Fruit fly (Drosophila melanogaster) whole organism, embryonic: ENCODE results near the gene CG34134.

Experiments used
- Blimp-1 ChIP-seq: fragments of 200-800 bp; sonication (Bioruptor generic); optimal IDR thresholded peaks from 3 replicates; lab custom pipeline; 2018; ENCODE audit warnings: missing biosample characterization, missing genetic modification characterization, mild to moderate bottlenecking, moderate library complexity, missing genetic modification reagents
- Bteb2 ChIP-seq: fragments of 200-800 bp; sonication (Bioruptor generic); optimal IDR thresholded peaks from 2 replicates; lab custom pipeline; 2016; ENCODE audit warnings: missing biosample characterization, missing genetic modification characterization
- CG10654 ChIP-seq: fragments of 200-800 bp; sonication (Bioruptor generic); optimal IDR thresholded peaks from 2 replicates; lab custom pipeline; 2016; ENCODE audit warnings: missing biosample characterization, missing genetic modification characterization
- CG11456 ChIP-seq: fragments of 200-800 bp; sonication (Bioruptor generic); IDR thresholded peaks from 3 replicates; pipeline ENCODE4 v1.3.6; 2022; ENCODE audit warnings: missing biosample characterization, missing genetic modification characterization
- CG15011 ChIP-seq: fragments of 200-800 bp; sonication (Bioruptor generic); optimal IDR thresholded peaks from 3 replicates; lab custom pipeline; 2018; ENCODE audit warnings: missing biosample characterization, mild to moderate bottlenecking, missing genetic modification characterization
- CG17912 ChIP-seq: fragments of 200-800 bp; sonication (Bioruptor generic); optimal IDR thresholded peaks from 2 replicates; lab custom pipeline; 2018; ENCODE audit warnings: missing biosample characterization, mild to moderate bottlenecking, missing genetic modification characterization
- CG18011 ChIP-seq: fragments of 200-800 bp; sonication (Bioruptor generic); optimal IDR thresholded peaks from 2 replicates; lab custom pipeline; 2017; ENCODE audit warnings: missing biosample characterization, missing genetic modification characterization, mild to moderate bottlenecking, moderate library complexity, missing genotype
- CG18262 ChIP-seq: fragments of 200-800 bp; optimal IDR thresholded peaks from 3 replicates; lab custom pipeline; 2019; ENCODE audit warnings: missing biosample characterization, mild to moderate bottlenecking, missing genetic modification characterization, moderate library complexity
- CG2889 ChIP-seq: fragments of 200-800 bp; sonication (Bioruptor generic); IDR thresholded peaks from 3 replicates; pipeline ENCODE4 v1.3.6; 2022; ENCODE audit warnings: missing biosample characterization, missing genetic modification characterization
- CG32532 ChIP-seq: fragments of 200-800 bp; sonication (Bioruptor generic); IDR thresholded peaks from 2 replicates; pipeline ENCODE4 v1.3.6; 2022; ENCODE audit warnings: missing biosample characterization, missing genetic modification characterization
- CG33557 ChIP-seq: fragments of 200-800 bp; sonication (Bioruptor generic); optimal IDR thresholded peaks from 2 replicates; lab custom pipeline; 2019; ENCODE audit warnings: missing biosample characterization, mild to moderate bottlenecking, missing genetic modification characterization, moderate library complexity
- CG3726 ChIP-seq: fragments of 200-800 bp; sonication (Bioruptor generic); IDR thresholded peaks from 3 replicates; pipeline ENCODE4, ENCODE4 v1.3.6; 2022; ENCODE audit warnings: missing biosample characterization, missing genetic modification characterization
- CG42726 ChIP-seq: fragments of 200-800 bp; sonication (Bioruptor generic); IDR thresholded peaks from 2 replicates; pipeline ENCODE4 v1.3.6; 2022; ENCODE audit warnings: missing biosample characterization, missing genetic modification characterization; ENCODE audit not compliant: partially characterized antibody
- CG43689 ChIP-seq: fragments of 200-800 bp; sonication (Bioruptor generic); IDR thresholded peaks from 2 replicates; pipeline ENCODE4 v1.3.6; 2022; ENCODE audit warnings: missing biosample characterization, missing genetic modification characterization
- CG6791 ChIP-seq: fragments of 200-800 bp; sonication (Bioruptor generic); IDR thresholded peaks from 3 replicates; pipeline ENCODE4 v1.3.6; 2022; ENCODE audit warnings: missing biosample characterization, missing genetic modification characterization; ENCODE audit not compliant: partially characterized antibody
- CG7556 ChIP-seq: fragments of 200-800 bp; sonication (Bioruptor generic); optimal IDR thresholded peaks from 2 replicates; lab custom pipeline; 2017; ENCODE audit warnings: missing biosample characterization, mild to moderate bottlenecking, missing genetic modification characterization
- CG7987 ChIP-seq: fragments of 200-800 bp; sonication (Bioruptor generic); optimal IDR thresholded peaks from 2 replicates; lab custom pipeline; 2018; ENCODE audit warnings: missing biosample characterization, mild to moderate bottlenecking, missing genetic modification characterization, moderate library complexity
- CG8359 ChIP-seq: fragments of 200-800 bp; sonication (Bioruptor generic); optimal IDR thresholded peaks from 2 replicates; lab custom pipeline; 2017; ENCODE audit warnings: missing biosample characterization, mild to moderate bottlenecking, missing genetic modification characterization, borderline replicate concordance
- CG9437 ChIP-seq: fragments of 200-800 bp; sonication (Bioruptor generic); optimal IDR thresholded peaks from 2 replicates; lab custom pipeline; 2018; ENCODE audit warnings: missing biosample characterization, mild to moderate bottlenecking, missing genetic modification characterization
- CG9727 ChIP-seq: fragments of 200-800 bp; sonication (Bioruptor generic); optimal IDR thresholded peaks from 3 replicates; lab custom pipeline; 2017; ENCODE audit warnings: missing biosample characterization, mild to moderate bottlenecking, missing genetic modification characterization
- Dbx ChIP-seq: fragments of 200-800 bp; sonication (Bioruptor generic); IDR thresholded peaks from 3 replicates; pipeline ENCODE4 v1.3.6; 2022; ENCODE audit warnings: missing biosample characterization, missing genetic modification characterization
- Jarid2 ChIP-seq: fragments of 200-800 bp; sonication (Bioruptor generic); optimal IDR thresholded peaks from 3 replicates; lab custom pipeline; 2017; ENCODE audit warnings: mild to moderate bottlenecking, missing biosample characterization, missing genetic modification reagents, missing genetic modification characterization
- Mad ChIP-seq: fragments of 200-800 bp; sonication (Bioruptor generic); optimal IDR thresholded peaks from 2 replicates; lab custom pipeline; 2016; ENCODE audit warnings: missing biosample characterization, missing genetic modification characterization
- Med ChIP-seq: fragments of 200-800 bp; sonication (Bioruptor generic); peaks from one replicate; lab custom pipeline; 2016; ENCODE audit warnings: missing biosample characterization, missing genetic modification characterization, mild to moderate bottlenecking, inconsistent platforms, moderate library complexity
- Oli ChIP-seq: fragments of 200-800 bp; sonication (Bioruptor generic); optimal IDR thresholded peaks from 2 replicates; lab custom pipeline; 2018; ENCODE audit warnings: missing biosample characterization, mild to moderate bottlenecking, missing genetic modification characterization, moderate library complexity
- bcd ChIP-seq: fragments of 200-800 bp; sonication (Bioruptor generic); optimal IDR thresholded peaks from 2 replicates; lab custom pipeline; 2017; ENCODE audit warnings: missing biosample characterization, mild to moderate bottlenecking, missing genetic modification characterization
- bsh ChIP-seq, 2 experiments: fragments of 200-800 bp; sonication (Bioruptor generic); optimal IDR thresholded peaks; 2 replicates each; lab custom pipeline; 2017 to 2018; ENCODE audit warnings: mild to moderate bottlenecking in 2 of 2, missing biosample characterization in 2 of 2, missing genetic modification characterization in 2 of 2, moderate library complexity in 1 of 2
- corto ChIP-seq: fragments of 200-800 bp; sonication (Bioruptor generic); optimal IDR thresholded peaks from 2 replicates; lab custom pipeline; 2016; ENCODE audit warnings: missing biosample characterization, mild to moderate bottlenecking, missing genetic modification characterization, moderate library complexity
- dpn ChIP-seq, 2 experiments: fragments of 200-800 bp; sonication (Bioruptor generic); optimal IDR thresholded peaks; 3 replicates each; lab custom pipeline; 2016; ENCODE audit warnings: missing biosample characterization in 2 of 2, missing genetic modification characterization in 2 of 2
- ems ChIP-seq: fragments of 200-800 bp; sonication (Bioruptor generic); optimal IDR thresholded peaks from 3 replicates; lab custom pipeline; 2016; ENCODE audit warnings: missing biosample characterization, missing genetic modification characterization
- en ChIP-seq: fragments of 200-800 bp; sonication (Bioruptor generic); optimal IDR thresholded peaks from 2 replicates; lab custom pipeline; 2016; ENCODE audit warnings: missing biosample characterization, missing genetic modification characterization
- eve ChIP-seq, 2 experiments: fragments of >200 bp; optimal IDR thresholded peaks; 2 replicates each; lab custom pipeline; 2017; ENCODE audit warnings: missing biosample characterization in 2 of 2, missing genetic modification characterization in 2 of 2
- ewg ChIP-seq: fragments of 200-800 bp; sonication (Bioruptor generic); optimal IDR thresholded peaks from 3 replicates; lab custom pipeline; 2017; ENCODE audit warnings: mild to moderate bottlenecking, missing biosample characterization, missing genetic modification reagents, missing genetic modification characterization
- gem ChIP-seq: fragments of 200-800 bp; sonication (Bioruptor generic); optimal IDR thresholded peaks from 2 replicates; lab custom pipeline; 2019; ENCODE audit warnings: missing biosample characterization, mild to moderate bottlenecking, missing genetic modification characterization, moderate library complexity
- her ChIP-seq: fragments of 200-800 bp; sonication (Bioruptor generic); optimal IDR thresholded peaks from 2 replicates; lab custom pipeline; 2016; ENCODE audit warnings: missing biosample characterization, missing genetic modification characterization
- ken ChIP-seq: fragments of 200-800 bp; sonication (Bioruptor generic); IDR thresholded peaks from 3 replicates; pipeline ENCODE4 v1.3.6; 2022; ENCODE audit warnings: missing biosample characterization, missing genetic modification characterization
- knrl ChIP-seq: fragments of 200-800 bp; sonication (Bioruptor generic); IDR thresholded peaks from 3 replicates; pipeline ENCODE4 v1.3.6; 2022; ENCODE audit warnings: missing biosample characterization, missing genetic modification characterization; ENCODE audit not compliant: partially characterized antibody
- lilli ChIP-seq: fragments of 200-800 bp; sonication (Bioruptor generic); optimal IDR thresholded peaks from 3 replicates; lab custom pipeline; 2016; ENCODE audit warnings: missing biosample characterization, missing genetic modification characterization
- nom ChIP-seq: fragments of 200-800 bp; sonication (Bioruptor generic); optimal IDR thresholded peaks from 2 replicates; lab custom pipeline; 2017; ENCODE audit warnings: missing biosample characterization, missing genetic modification characterization, mild to moderate bottlenecking, moderate library complexity, missing genetic modification reagents
- rib ChIP-seq: fragments of 200-800 bp; sonication (Bioruptor generic); IDR thresholded peaks from 2 replicates; pipeline ENCODE4 v1.3.6; 2022; ENCODE audit warnings: missing biosample characterization, missing genetic modification characterization
- row ChIP-seq: fragments of 200-800 bp; sonication (Bioruptor generic); IDR thresholded peaks from 3 replicates; pipeline ENCODE4 v1.3.6; 2022; ENCODE audit warnings: missing biosample characterization, missing genetic modification characterization
- schlank ChIP-seq: fragments of 200-800 bp; sonication (Bioruptor generic); optimal IDR thresholded peaks from 2 replicates; lab custom pipeline; 2018; ENCODE audit warnings: missing biosample characterization, mild to moderate bottlenecking, missing genetic modification characterization
- slp2 ChIP-seq: fragments of 200-800 bp; sonication (Bioruptor generic); optimal IDR thresholded peaks from 2 replicates; lab custom pipeline; 2016; ENCODE audit warnings: missing biosample characterization, missing genetic modification characterization
- sna ChIP-seq: fragments of 200-800 bp; sonication (Bioruptor generic); IDR thresholded peaks from 2 replicates; pipeline ENCODE4 v1.3.6; 2022; ENCODE audit warnings: missing biosample characterization, missing genetic modification characterization; ENCODE audit not compliant: partially characterized antibody
- so ChIP-seq: fragments of 200-800 bp; sonication (Bioruptor generic); IDR thresholded peaks from 3 replicates; pipeline ENCODE4 v1.3.6; 2022; ENCODE audit warnings: missing biosample characterization, missing genetic modification characterization
- sob ChIP-seq: fragments of 200-800 bp; sonication (Bioruptor generic); IDR thresholded peaks from 2 replicates; pipeline ENCODE4 v1.3.6; 2022; ENCODE audit warnings: missing biosample characterization, missing genetic modification characterization
- tgo ChIP-seq: fragments of 200-800 bp; sonication (Bioruptor generic); IDR thresholded peaks from 3 replicates; pipeline ENCODE4 v1.3.6; 2022; ENCODE audit warnings: missing biosample characterization, missing genetic modification characterization
- wor ChIP-seq: fragments of 200-800 bp; sonication (Bioruptor generic); IDR thresholded peaks from 2 replicates; pipeline ENCODE4 v1.3.6; 2022; ENCODE audit warnings: missing biosample characterization, missing genetic modification characterization
- zfh1 ChIP-seq: fragments of 200-800 bp; sonication (Bioruptor generic); IDR thresholded peaks from 3 replicates; pipeline ENCODE4 v1.3.6; 2022; ENCODE audit warnings: missing biosample characterization, missing genetic modification characterization

The CG34134 gene

DNA sequence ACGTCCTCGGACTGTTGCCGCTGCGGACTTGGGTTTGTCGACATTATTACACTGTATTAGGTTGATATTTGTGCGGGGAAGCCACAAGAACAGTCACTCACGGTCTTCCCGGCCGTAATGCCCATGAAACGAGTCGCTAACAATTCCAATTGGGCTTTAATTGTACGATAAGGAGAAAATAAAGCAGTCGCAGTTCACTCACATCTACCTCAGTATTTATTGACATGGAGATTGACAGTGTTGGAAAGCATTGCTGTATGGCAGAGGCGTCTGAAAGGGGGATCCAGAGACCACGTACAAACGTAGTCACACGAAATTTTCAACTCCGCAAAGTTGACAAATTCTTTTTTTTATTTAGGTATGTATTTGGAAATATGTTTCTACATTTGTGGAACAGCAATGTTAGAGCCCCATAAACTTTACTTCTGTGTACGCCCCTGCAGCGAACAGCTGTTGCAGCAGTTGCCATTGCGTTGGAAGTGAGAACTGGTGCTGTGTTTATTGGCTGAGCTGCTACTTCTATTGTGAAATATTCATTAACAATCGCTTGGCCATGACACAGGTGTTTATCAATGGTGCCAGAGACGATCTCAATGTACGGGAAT lies 22.2 kb upstream of the CG34134 start, which contains the start of the genes CG8372 and CG8360 (continued):
- TF ChIP-seq tgo (GFP tag; lab: Robert Waterston, UW) (peak; percentile 99), bcd (GFP tag; lab: Kevin White, UChicago) (peak; percentile 99), knrl (GFP tag; lab: Robert Waterston, UW) (peak; percentile 57; the same call in 2 of the 3 replicates), Med (GFP tag; lab: Kevin White, UChicago) (peak; percentile 100), CG18011 (GFP tag; lab: Kevin White, UChicago) (peak; percentile 93), nom (GFP tag; lab: Kevin White, UChicago) (peak; percentile 98), CG10654 (GFP tag; lab: Kevin White, UChicago) (peak; percentile 99), Mad (peak; percentile 99), Bteb2 (GFP tag; lab: Kevin White, UChicago) (peak; percentile 99), Oli (tag; lab: Kevin White, UChicago) (peak; percentile 99), CG9437 (GFP tag; lab: Kevin White, UChicago) (peak; percentile 95), slp2 (GFP tag; lab: Kevin White, UChicago) (peak; percentile 99), CG3726 (peak; percentile 98), CG33557 (GFP tag; lab: Kevin White, UChicago) (peak; percentile 95), rib (GFP tag; lab: Robert Waterston, UW) (peak; percentile 99), CG2889 (GFP tag; lab: Robert Waterston, UW) (peak; percentile 99), sob (GFP tag; lab: Robert Waterston, UW) (peak; percentile 99), row (GFP tag; lab: Robert Waterston, UW) (peak; percentile 100), wor (GFP tag; lab: Robert Waterston, UW) (peak; percentile 96), ewg (peak; percentile 95), dpn (GFP tag; optimal IDR thresholded peaks at IDR 0.05; lab: Kevin White, UChicago) (peak; percentile 99), CG7556 (peak; percentile 98), Jarid2 (peak; percentile 92), CG42726 (GFP tag; lab: Robert Waterston, UW) (no peak), CG32532 (GFP tag; lab: Robert Waterston, UW) (peak; percentile 99), schlank (tag; lab: Kevin White, UChicago) (peak; percentile 97), CG18262 (tag; lab: Kevin White, UChicago) (peak; percentile 98), corto (GFP tag; lab: Kevin White, UChicago) (peak; percentile 99), CG8359 (peak; percentile 93), CG15011 (GFP tag; lab: Kevin White, UChicago) (peak; percentile 97), en (peak; percentile 97), her (peak; percentile 98), CG17912 (GFP tag; lab: Kevin White, UChicago) (peak; percentile 94), CG6791 (GFP tag; lab: Robert Waterston, UW) (0 out of 3 replicates have a peak, but pooled peaks have one; percentile 25), lilli (GFP tag; lab: Kevin White, UChicago) (peak; percentile 100), eve (GFP tag; optimal IDR thresholded peaks at IDR 0.05; lab: Kevin White, UChicago) (peak in 1 of 2 experiments; percentile 46), bsh (GFP tag; optimal IDR thresholded peaks at IDR 0.05; lab: Kevin White, UChicago) (peak; percentile 98 to 99), Blimp-1 (GFP tag; lab: Kevin White, UChicago) (peak; percentile 97), CG43689 (peak; percentile 98), Dbx (GFP tag; lab: Robert Waterston, UW) (peak; percentile 98), sna (GFP tag; lab: Robert Waterston, UW) (peak; percentile 69), so (GFP tag; lab: Robert Waterston, UW) (peak; percentile 99), zfh1 (GFP tag; lab: Robert Waterston, UW) (peak; percentile 100), ken (GFP tag; lab: Robert Waterston, UW) (peak; percentile 99), CG9727 (GFP tag; lab: Kevin White, UChicago) (peak; percentile 98), CG7987 (peak; percentile 97), CG11456 (GFP tag; lab: Robert Waterston, UW) (peak; percentile 99), ems (GFP tag; lab: Kevin White, UChicago) (peak; percentile 99), gem (peak; percentile 99)
